Worm (Caenorhabditis elegans) whole organism, midembryonic: ENCODE results near the gene cand-1.

Experiments used
- T22C8.4 ChIP-seq: fragments of 200-800 bp; sonication (Bioruptor generic); IDR thresholded peaks from 2 replicates; pipeline ENCODE4 v1.3.6; 2022; ENCODE audit warnings: missing genetic modification characterization, missing compliant biosample characterization
- cog-1 ChIP-seq: sonication (generic microtip); optimal IDR thresholded peaks from 2 replicates; lab custom pipeline; 2016; ENCODE audit warnings: missing genetic modification characterization, missing compliant biosample characterization
- flt-1 ChIP-seq: fragments of 200-800 bp; sonication (Bioruptor generic); IDR thresholded peaks from 2 replicates; pipeline ENCODE4 v1.3.6; 2022; ENCODE audit warnings: missing genetic modification characterization, missing compliant biosample characterization
- klf-2 ChIP-seq: fragments of 200-800 bp; sonication (Bioruptor generic); conservative IDR thresholded peaks from 2 replicates; pipeline ENCODE4 v1.3.6; 2022; ENCODE audit warnings: missing genetic modification reagents, missing genetic modification characterization, missing compliant biosample characterization
- med-1 ChIP-seq: sonication (generic microtip); optimal IDR thresholded peaks from 2 replicates; lab custom pipeline; 2017; ENCODE audit warnings: missing genetic modification characterization, mild to moderate bottlenecking, missing compliant biosample characterization, antibody characterized with exemption, missing genetic modification reagents; ENCODE audit not compliant: insufficient read depth
- tab-1 ChIP-seq: fragments of 200-800 bp; sonication (Bioruptor generic); IDR thresholded peaks from 2 replicates; pipeline ENCODE4 v1.3.6; 2022; ENCODE audit warnings: missing genetic modification characterization, missing compliant biosample characterization

DNA sequence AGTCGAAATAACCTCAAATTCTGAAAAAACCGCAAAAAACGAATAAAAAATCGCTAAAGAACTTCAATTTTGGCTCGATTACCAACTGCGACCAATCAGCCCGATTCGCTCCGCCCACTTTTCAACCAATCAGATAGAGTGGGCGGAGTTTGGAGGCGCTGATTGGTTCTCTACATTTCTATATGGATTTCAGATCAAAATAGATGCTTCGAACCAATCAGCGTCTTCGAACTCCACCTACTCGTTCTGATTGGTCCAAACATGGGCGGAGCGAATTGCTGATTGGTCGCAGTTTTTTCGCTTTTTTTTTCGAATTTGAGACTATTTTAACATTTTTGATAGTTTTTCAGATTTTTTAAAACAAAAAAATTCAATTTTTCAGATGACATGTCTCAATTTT, 5.5 kb downstream of the cand-1 start:
- TF ChIP-seq flt-1 (GFP tag; lab: Robert Waterston, UW) = no peak
- no peak for TF ChIP-seq med-1 (GFP tag; lab: Kevin White, UChicago)
- no peak for TF ChIP-seq cog-1 (tag; lab: Kevin White, UChicago)
- no peak for TF ChIP-seq T22C8.4 (GFP tag; lab: Robert Waterston, UW)
- TF ChIP-seq klf-2 (GFP tag; lab: Robert Waterston, UW) = no peak
- no peak for TF ChIP-seq tab-1 (GFP tag; lab: Robert Waterston, UW)
